Fruit fly (Drosophila melanogaster): ENCODE data around the gene tefu.

The tefu gene

dm6 chr3R:15289828-15290641, 48.0 kb upstream of the tefu start (continued):
- TF ChIP-seq NC2β (GFP tag; optimal IDR thresholded peaks at IDR 0.05) = no peak
- no peak for TF ChIP-seq CG15073 (GFP tag; optimal IDR thresholded peaks at IDR 0.05)
- TF ChIP-seq ems (GFP tag; optimal IDR thresholded peaks at IDR 0.05) = no peak
- no peak for TF ChIP-seq Side (GFP tag; optimal IDR thresholded peaks at IDR 0.05)
- TF ChIP-seq CG30403 (GFP tag; optimal IDR thresholded peaks at IDR 0.05) = no peak
- no peak for TF ChIP-seq sens-2 (GFP tag; IDR thresholded peaks at IDR 0.05)
- peak; percentile 74 for TF ChIP-seq sens (GFP tag)
- no peak for TF ChIP-seq C15 (GFP tag; IDR thresholded peaks at IDR 0.05)
- TF ChIP-seq CG15479 (GFP tag; optimal IDR thresholded peaks at IDR 0.05) = no peak
- no peak for TF ChIP-seq CG11504 (tag; optimal IDR thresholded peaks at IDR 0.05)
- no peak for TF ChIP-seq CG14441 (GFP tag; IDR thresholded peaks at IDR 0.05)
- TF ChIP-seq NC2α (GFP tag; optimal IDR thresholded peaks at IDR 0.05) = no peak
- TF ChIP-seq Scr (GFP tag; IDR thresholded peaks at IDR 0.05; ENCODE audit: partially characterized antibody) = no peak
- TF ChIP-seq CG2889 (GFP tag; IDR thresholded peaks at IDR 0.05) = no peak
- TF ChIP-seq CG1792 (GFP tag; optimal IDR thresholded peaks at IDR 0.05) = no peak
- TF ChIP-seq crc (GFP tag; optimal IDR thresholded peaks at IDR 0.05) = no peak
- no peak for TF ChIP-seq tll (GFP tag; optimal IDR thresholded peaks at IDR 0.05)
- no peak for TF ChIP-seq CG10209 (GFP tag; optimal IDR thresholded peaks at IDR 0.05)
- no peak for TF ChIP-seq CG16813 (GFP tag; IDR thresholded peaks at IDR 0.05; ENCODE audit: partially characterized antibody)
- no peak for TF ChIP-seq chinmo (GFP tag; IDR thresholded peaks at IDR 0.05; ENCODE audit: partially characterized antibody)
- no peak for TF ChIP-seq sob (GFP tag; IDR thresholded peaks at IDR 0.05)
- TF ChIP-seq hkb (optimal IDR thresholded peaks at IDR 0.05) = no peak
- no peak for TF ChIP-seq hkb (GFP tag; IDR thresholded peaks at IDR 0.05)
- no peak for TF ChIP-seq Mad (GFP tag; optimal IDR thresholded peaks at IDR 0.05)
- no peak for TF ChIP-seq Vsx1 (GFP tag; optimal IDR thresholded peaks at IDR 0.05)
- no peak for TF ChIP-seq CG18476 (GFP tag; optimal IDR thresholded peaks at IDR 0.05)
- no peak for TF ChIP-seq Awh (GFP tag; IDR thresholded peaks at IDR 0.05)
- no peak for TF ChIP-seq Lpt (GFP tag; optimal IDR thresholded peaks at IDR 0.05)
- no peak for TF ChIP-seq exex (tag; optimal IDR thresholded peaks at IDR 0.05)
- no peak for TF ChIP-seq CG17612 (GFP tag; IDR thresholded peaks at IDR 0.05)
- TF ChIP-seq CG12769 (tag; optimal IDR thresholded peaks at IDR 0.05) = peak; percentile 18
- TF ChIP-seq Gsc (GFP tag; IDR thresholded peaks at IDR 0.05) = no peak
- no peak for TF ChIP-seq Ravus (GFP tag; IDR thresholded peaks at IDR 0.05)
- no peak for TF ChIP-seq CG32767 (GFP tag; IDR thresholded peaks at IDR 0.05)
- no peak for TF ChIP-seq Blimp-1 (GFP tag; optimal IDR thresholded peaks at IDR 0.05)
- no peak for TF ChIP-seq CG8944 (GFP tag; optimal IDR thresholded peaks at IDR 0.05)
- no peak for TF ChIP-seq dysf (GFP tag; IDR thresholded peaks at IDR 0.05)
- no peak for TF ChIP-seq zfh1 (GFP tag; IDR thresholded peaks at IDR 0.05)
- TF ChIP-seq CG10321 (GFP tag; IDR thresholded peaks at IDR 0.05) = no peak
- no peak for TF ChIP-seq Bdp1 (GFP tag; optimal IDR thresholded peaks at IDR 0.05)
- TF ChIP-seq zen (tag; optimal IDR thresholded peaks at IDR 0.05) = peak; percentile 58
- no peak for TF ChIP-seq pum (GFP tag; optimal IDR thresholded peaks at IDR 0.05)
- TF ChIP-seq CG33213 (GFP tag; optimal IDR thresholded peaks at IDR 0.05) = no peak
- no peak for TF ChIP-seq Opbp (GFP tag; IDR thresholded peaks at IDR 0.05; ENCODE audit: partially characterized antibody)
- no peak for TF ChIP-seq tap (tag; optimal IDR thresholded peaks at IDR 0.05)
- no peak for TF ChIP-seq p53 (GFP tag; optimal IDR thresholded peaks at IDR 0.05)
- peak; percentile 46 for TF ChIP-seq CG1832 (GFP tag; optimal IDR thresholded peaks at IDR 0.05)
- TF ChIP-seq esg (GFP tag; conservative IDR thresholded peaks at IDR 0.05) = no peak
- TF ChIP-seq CG3407 (GFP tag; optimal IDR thresholded peaks at IDR 0.05) = no peak
- TF ChIP-seq nom (GFP tag; optimal IDR thresholded peaks at IDR 0.05) = peak; percentile 12
- no peak for TF ChIP-seq btn (GFP tag; optimal IDR thresholded peaks at IDR 0.05)

All from whole organism, embryonic.